Worm (Caenorhabditis elegans) whole organism, L3 larva: Measurements from ENCODE around the gene rnf-5.

Experiments
- ama-1 ChIP-seq: fragments of 150-350 bp; optimal IDR thresholded peaks from 2 replicates; lab custom pipeline; 2018
- egl-27 ChIP-seq: sonication (generic microtip); optimal IDR thresholded peaks from 4 replicates; lab custom pipeline; 2017; ENCODE audit warnings: missing biosample characterization, missing genetic modification reagents, missing genetic modification characterization
- elt-2 ChIP-seq: sonication (generic microtip); optimal IDR thresholded peaks from 2 replicates; lab custom pipeline; 2016; ENCODE audit warnings: missing genetic modification reagents, mild to moderate bottlenecking, missing genetic modification characterization, missing compliant biosample characterization

DNA sequence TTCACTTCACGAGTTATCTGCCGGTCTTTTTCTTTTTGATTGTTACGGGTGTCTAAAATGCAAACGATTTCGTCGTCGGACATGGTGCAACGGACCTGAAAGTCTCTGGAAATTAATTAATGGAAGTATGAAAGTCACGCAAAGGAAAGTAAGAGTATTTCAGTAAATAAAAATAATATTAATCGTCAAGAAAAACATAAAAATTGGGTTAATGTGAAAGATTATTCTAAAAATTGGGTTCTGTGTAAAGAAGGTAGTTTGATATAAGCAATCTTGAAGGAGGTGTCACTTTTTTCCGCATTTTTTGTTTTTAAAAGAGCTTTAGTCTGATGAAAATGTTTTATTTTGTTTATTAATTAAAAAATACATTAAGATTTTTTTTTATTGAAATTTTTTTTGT, 9.3 kb downstream of the rnf-5 start, which contains the start of gene C16C10.9:
- no peak for TF ChIP-seq elt-2 (tag; lab: Kevin White, UChicago)
- TF ChIP-seq egl-27, result no peak
- no peak for TF ChIP-seq ama-1 (lab: Kevin White, UChicago)
